Fruit fly (Drosophila melanogaster): ENCODE measurements around the gene SC35.

The SC35 gene

DNA sequence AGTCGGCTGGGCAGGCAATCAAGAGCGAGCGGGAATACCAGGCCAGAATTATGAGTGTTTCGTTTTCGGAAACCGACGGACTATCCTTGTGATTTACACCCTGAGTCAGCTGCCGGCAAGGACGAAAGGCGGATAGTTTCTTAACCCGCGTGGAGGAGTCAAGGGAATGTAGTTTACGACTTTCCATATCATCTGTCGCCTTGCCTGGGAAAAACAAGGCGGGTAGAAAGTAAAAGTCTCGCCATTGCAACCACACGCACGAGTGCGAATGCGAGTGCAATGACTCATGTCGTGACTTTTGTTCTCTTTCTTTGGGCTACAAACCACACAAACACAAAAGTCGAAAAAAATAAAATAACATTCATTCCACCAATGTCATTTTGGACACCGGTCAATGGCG lies 44.0 kb upstream of the SC35 start:
- no peak for TF ChIP-seq cic (GFP tag; optimal IDR thresholded peaks at IDR 0.05)
- TF ChIP-seq Mnt (GFP tag; optimal IDR thresholded peaks at IDR 0.05), result no peak
- no peak for TF ChIP-seq CG7101 (tag; optimal IDR thresholded peaks at IDR 0.05)
- no peak for TF ChIP-seq tj (GFP tag; optimal IDR thresholded peaks at IDR 0.05)
- TF ChIP-seq Clk (GFP tag; optimal IDR thresholded peaks at IDR 0.05), result no peak
- no peak for TF ChIP-seq CG5204 (GFP tag; optimal IDR thresholded peaks at IDR 0.05)
- no peak for TF ChIP-seq CG7045 (GFP tag; optimal IDR thresholded peaks at IDR 0.05)
- no peak for TF ChIP-seq ovo (GFP tag; optimal IDR thresholded peaks at IDR 0.05)
- no peak for TF ChIP-seq CG33017 (tag; optimal IDR thresholded peaks at IDR 0.05)
- no peak for TF ChIP-seq bab1 (GFP tag; optimal IDR thresholded peaks at IDR 0.05)

DNA sequence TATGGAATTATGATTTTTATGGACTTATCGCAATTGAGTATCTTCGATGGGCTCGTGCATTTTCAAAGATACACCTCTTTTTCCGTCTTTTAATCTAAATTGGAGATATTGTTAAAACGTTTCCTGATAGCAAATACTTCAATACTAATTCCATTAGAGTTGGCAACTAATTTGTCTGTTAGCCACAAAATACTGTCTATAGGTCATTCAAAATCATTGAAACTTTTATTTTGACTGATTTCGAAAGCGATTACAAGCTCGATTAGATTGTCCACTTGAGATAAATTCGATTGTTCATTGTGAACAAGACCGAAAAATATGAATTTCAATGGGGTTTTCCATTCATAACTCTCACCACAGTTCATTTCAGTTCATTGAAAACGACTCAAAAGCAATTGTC lies 41.6 kb upstream of the SC35 start:
- TF ChIP-seq ovo (GFP tag; optimal IDR thresholded peaks at IDR 0.05), result no peak
- peak; percentile 57 for TF ChIP-seq cic (GFP tag; optimal IDR thresholded peaks at IDR 0.05)

DNA sequence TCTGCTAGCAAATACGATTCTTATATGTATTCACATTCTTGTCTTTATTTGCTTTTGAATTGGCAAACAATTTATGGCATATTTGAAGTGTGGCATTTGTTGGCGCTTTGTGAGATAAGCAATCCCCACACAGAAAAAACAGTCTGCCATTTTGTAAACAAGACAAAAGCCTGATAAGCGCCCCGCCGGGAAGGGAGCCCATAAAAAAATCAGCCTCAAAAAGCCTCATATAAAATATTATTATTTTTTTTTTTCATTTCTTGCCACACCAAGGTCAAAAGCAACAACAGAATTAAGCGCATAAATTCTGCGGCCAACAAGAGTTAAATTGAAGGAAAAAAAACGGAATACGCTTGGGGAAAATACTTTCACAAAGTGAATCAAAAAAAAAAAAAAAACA lies 40.8 kb upstream of the SC35 start:
- TF ChIP-seq pad (GFP tag; optimal IDR thresholded peaks at IDR 0.05) (peak; percentile 37), Hr96 (GFP tag; optimal IDR thresholded peaks at IDR 0.05) (no peak), CG5204 (GFP tag; optimal IDR thresholded peaks at IDR 0.05) (no peak), CG14711 (tag; optimal IDR thresholded peaks at IDR 0.05) (peak; percentile 28), CG12768 (GFP tag; optimal IDR thresholded peaks at IDR 0.05) (peak; percentile 80), ovo (GFP tag; optimal IDR thresholded peaks at IDR 0.05) (peak; percentile 57), CG33017 (tag; optimal IDR thresholded peaks at IDR 0.05) (peak; percentile 67), kay (GFP tag; ENCODE audit: borderline replicate concordance) (peak; percentile 89), CG7101 (tag; optimal IDR thresholded peaks at IDR 0.05) (peak; percentile 62), cnc (optimal IDR thresholded peaks at IDR 0.05) (no peak), Clk (GFP tag; optimal IDR thresholded peaks at IDR 0.05) (no peak), bab1 (GFP tag; optimal IDR thresholded peaks at IDR 0.05) (no peak), cic (GFP tag; optimal IDR thresholded peaks at IDR 0.05) (peak; percentile 90), tj (GFP tag; optimal IDR thresholded peaks at IDR 0.05) (no peak), Crg-1 (GFP tag; optimal IDR thresholded peaks at IDR 0.05) (peak; percentile 39), CG11617 (GFP tag; optimal IDR thresholded peaks at IDR 0.05) (peak; percentile 58), CG7045 (GFP tag; optimal IDR thresholded peaks at IDR 0.05) (peak; percentile 56), CG1620 (GFP tag; optimal IDR thresholded peaks at IDR 0.05) (no peak), toe (GFP tag; optimal IDR thresholded peaks at IDR 0.05) (no peak), Mnt (GFP tag; optimal IDR thresholded peaks at IDR 0.05) (peak; percentile 49)

DNA sequence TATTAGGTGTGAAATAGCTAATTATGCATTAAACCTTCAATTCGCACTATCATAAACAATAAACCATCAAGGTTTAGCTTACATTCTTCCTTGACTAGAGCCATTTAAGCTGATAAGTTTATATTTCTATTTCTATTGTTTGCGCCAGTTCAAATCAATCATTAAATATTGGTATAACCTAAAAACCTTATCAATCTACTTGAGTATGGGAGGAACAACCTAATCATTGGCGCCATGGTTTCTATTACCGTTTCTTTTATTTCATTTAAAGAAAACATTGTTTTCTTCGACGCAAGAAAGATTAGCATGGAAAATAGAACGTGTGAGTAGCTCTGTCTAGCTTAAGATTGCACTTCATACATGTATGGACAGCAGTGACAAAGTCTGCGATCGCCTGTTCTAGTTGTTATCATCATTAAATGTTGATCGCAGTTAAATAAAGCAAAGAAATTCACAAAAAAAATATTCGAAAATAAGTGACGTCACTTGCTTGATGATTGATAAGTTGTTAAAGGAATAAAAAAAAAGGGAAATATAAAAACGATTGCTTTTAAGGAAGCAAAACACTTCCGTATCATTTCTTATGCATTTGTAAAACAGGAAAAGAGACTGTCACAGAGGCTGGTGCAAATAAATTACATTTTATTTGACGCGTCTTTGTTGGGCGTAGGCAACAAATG lies 39.9 kb upstream of the SC35 start:
- no peak for TF ChIP-seq toe (GFP tag; optimal IDR thresholded peaks at IDR 0.05)
- peak; percentile 68 for TF ChIP-seq kay (GFP tag; ENCODE audit: borderline replicate concordance)
- TF ChIP-seq CG12768 (GFP tag; optimal IDR thresholded peaks at IDR 0.05), result no peak

DNA sequence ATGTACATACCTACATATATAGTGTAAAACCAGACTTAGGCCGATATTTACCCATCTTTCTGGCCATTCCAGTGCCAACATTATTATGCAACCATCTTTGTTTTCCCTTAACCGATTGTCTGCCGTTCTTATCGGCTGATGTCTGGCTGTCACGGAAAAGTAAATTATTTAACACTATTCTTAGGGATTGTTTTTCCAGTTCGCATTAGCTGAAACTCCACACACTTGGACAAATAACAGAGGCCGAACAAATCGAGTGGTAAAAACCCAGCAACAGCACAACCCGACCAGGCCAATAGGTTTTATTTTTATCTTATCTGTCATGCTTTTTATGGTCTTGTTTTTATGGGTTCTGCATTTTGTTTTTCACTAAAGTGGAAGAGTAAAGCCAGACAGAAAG lies 39.1 kb upstream of the SC35 start:
- TF ChIP-seq Crg-1 (GFP tag; optimal IDR thresholded peaks at IDR 0.05) (no peak), Clk (GFP tag; optimal IDR thresholded peaks at IDR 0.05) (no peak), tj (GFP tag; optimal IDR thresholded peaks at IDR 0.05) (no peak), CG7045 (GFP tag; optimal IDR thresholded peaks at IDR 0.05) (no peak), CG1620 (GFP tag; optimal IDR thresholded peaks at IDR 0.05) (no peak), Hr96 (GFP tag; optimal IDR thresholded peaks at IDR 0.05) (no peak), CG7101 (tag; optimal IDR thresholded peaks at IDR 0.05) (no peak), pad (GFP tag; optimal IDR thresholded peaks at IDR 0.05) (no peak), CG33017 (tag; optimal IDR thresholded peaks at IDR 0.05) (no peak), bab1 (GFP tag; optimal IDR thresholded peaks at IDR 0.05) (no peak), CG5204 (GFP tag; optimal IDR thresholded peaks at IDR 0.05) (no peak), CG12768 (GFP tag; optimal IDR thresholded peaks at IDR 0.05) (no peak)

DNA sequence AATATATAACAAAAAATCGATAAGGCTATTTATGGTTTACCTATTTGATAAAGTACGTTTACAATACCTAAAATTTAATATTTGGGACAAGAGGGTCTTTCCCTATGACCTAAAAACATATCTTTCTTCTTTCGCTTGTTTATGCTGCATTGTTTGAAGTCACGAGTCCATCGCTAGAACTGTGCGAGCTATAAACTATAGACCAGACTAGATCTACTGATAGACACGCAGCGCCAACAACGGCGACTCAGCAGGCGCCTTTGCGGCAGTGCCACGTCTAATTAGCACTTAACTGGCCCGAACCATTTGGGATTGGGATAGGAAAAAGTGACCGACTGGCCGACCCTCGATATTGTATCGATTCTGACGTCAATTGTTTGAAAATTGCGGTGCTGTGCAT lies 38.5 kb upstream of the SC35 start:
- TF ChIP-seq cnc (optimal IDR thresholded peaks at IDR 0.05) (no peak), pad (GFP tag; optimal IDR thresholded peaks at IDR 0.05) (no peak), toe (GFP tag; optimal IDR thresholded peaks at IDR 0.05) (no peak), CG12768 (GFP tag; optimal IDR thresholded peaks at IDR 0.05) (no peak), tj (GFP tag; optimal IDR thresholded peaks at IDR 0.05) (no peak), Hr96 (GFP tag; optimal IDR thresholded peaks at IDR 0.05) (no peak), CG1620 (GFP tag; optimal IDR thresholded peaks at IDR 0.05) (no peak), kay (GFP tag; ENCODE audit: borderline replicate concordance) (no peak), Crg-1 (GFP tag; optimal IDR thresholded peaks at IDR 0.05) (no peak), CG14711 (tag; optimal IDR thresholded peaks at IDR 0.05) (no peak), CG33017 (tag; optimal IDR thresholded peaks at IDR 0.05) (no peak), CG7101 (tag; optimal IDR thresholded peaks at IDR 0.05) (no peak), ovo (GFP tag; optimal IDR thresholded peaks at IDR 0.05) (no peak)

DNA sequence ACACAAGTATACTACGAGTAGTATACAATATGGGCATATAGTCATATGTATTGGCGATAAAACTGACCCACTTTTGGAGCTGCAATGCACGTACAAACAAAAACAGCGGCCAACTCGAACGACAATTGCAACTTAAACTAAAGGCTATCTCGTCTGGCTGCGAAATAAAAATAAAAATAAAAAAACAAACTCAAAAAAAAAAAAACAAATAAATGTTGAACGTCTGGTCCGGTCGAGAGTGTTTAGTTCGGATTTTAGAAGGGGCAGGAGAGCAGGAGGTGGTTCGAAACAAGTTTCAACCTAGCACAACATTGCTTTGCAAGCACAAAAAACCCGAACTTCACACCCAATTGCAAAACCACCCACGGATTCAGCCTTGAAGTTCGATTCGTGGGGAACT lies 37.5 kb upstream of the SC35 start:
- TF ChIP-seq cic (GFP tag; optimal IDR thresholded peaks at IDR 0.05) (no peak), CG1620 (GFP tag; optimal IDR thresholded peaks at IDR 0.05) (no peak), CG7101 (tag; optimal IDR thresholded peaks at IDR 0.05) (no peak), ovo (GFP tag; optimal IDR thresholded peaks at IDR 0.05) (no peak)
